Worm (Caenorhabditis elegans): ENCODE measurements around the gene ZK1240.5.

DNA sequence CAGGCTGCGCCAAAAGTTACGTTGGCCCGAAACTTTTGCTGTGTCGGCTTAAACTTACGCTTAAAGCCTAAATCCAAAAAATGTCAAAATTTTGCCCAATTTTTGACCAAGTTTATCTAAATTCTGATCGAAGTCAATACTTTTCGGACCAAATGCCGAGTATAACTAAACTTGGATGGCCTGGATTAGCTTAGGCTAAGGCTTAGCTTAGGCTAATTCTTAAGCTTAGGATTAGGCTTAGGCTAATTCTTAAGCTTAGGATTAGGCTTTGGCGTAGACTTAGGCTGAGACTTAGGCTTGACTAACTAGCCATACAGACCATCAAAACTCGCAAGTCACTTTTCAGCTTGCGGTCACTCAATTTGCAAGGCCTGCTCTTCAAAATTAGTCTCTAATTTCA is 18.4 kb upstream of the ZK1240.5 start:
- TF ChIP-seq ceh-82 (tag; optimal IDR thresholded peaks at IDR 0.05): no peak
- no peak for TF ChIP-seq pha-4 (tag; optimal IDR thresholded peaks at IDR 0.05)
- TF ChIP-seq nhr-25 (tag; optimal IDR thresholded peaks at IDR 0.05): no peak
- no peak for TF ChIP-seq nhr-67 (tag; optimal IDR thresholded peaks at IDR 0.05)

All from whole organism, L3 larva.